Worm (Caenorhabditis elegans) whole organism, L4 larva: ENCODE results near the gene trm-1.

Experiments used
- D1046.2 ChIP-seq: fragments of 200-800 bp; sonication (Bioruptor generic); IDR thresholded peaks from 2 replicates; pipeline ENCODE4 v1.3.6; 2022; ENCODE audit warnings: missing genetic modification characterization, missing compliant biosample characterization
- F37D6.2 ChIP-seq: sonication (generic microtip); optimal IDR thresholded peaks from 2 replicates; lab custom pipeline; 2016; ENCODE audit warnings: mild to moderate bottlenecking, missing genetic modification characterization, missing compliant biosample characterization
- F49E8.2 ChIP-seq: sonication (generic microtip); optimal IDR thresholded peaks from 2 replicates; lab custom pipeline; 2016; ENCODE audit warnings: missing compliant biosample characterization, mild to moderate bottlenecking, missing genetic modification characterization, borderline replicate concordance
- R02D3.7 ChIP-seq: fragments of 150-350 bp; sonication (generic microtip); optimal IDR thresholded peaks from 3 replicates; lab custom pipeline; 2014; ENCODE audit warnings: missing biosample characterization, missing genetic modification characterization
- T26A8.4 ChIP-seq: fragments of 200-800 bp; sonication (Bioruptor generic); IDR thresholded peaks from 2 replicates; pipeline ENCODE4 v1.3.6; 2022; ENCODE audit warnings: missing genetic modification characterization, missing compliant biosample characterization
- Y105C5A.15 ChIP-seq: fragments of 200-800 bp; sonication (Bioruptor generic); IDR thresholded peaks from 2 replicates; pipeline ENCODE4 v1.3.6; 2022; ENCODE audit warnings: missing genetic modification characterization, missing compliant biosample characterization
- ZK337.2 ChIP-seq: fragments of 200-800 bp; sonication (Bioruptor generic); IDR thresholded peaks from 2 replicates; pipeline ENCODE4 v1.3.6; 2022; ENCODE audit warnings: missing genetic modification reagents, missing genetic modification characterization, missing compliant biosample characterization
- aha-1 ChIP-seq: fragments of 150-350 bp; peaks from one replicate; lab custom pipeline; 2014; ENCODE audit warnings: missing biosample characterization, missing genetic modification characterization
- aly-2 ChIP-seq: sonication (generic microtip); optimal IDR thresholded peaks from 2 replicates; lab custom pipeline; 2018; ENCODE audit warnings: missing biosample characterization, missing genetic modification characterization
- ama-1 ChIP-seq: fragments of 150-350 bp; optimal IDR thresholded peaks from 2 replicates; lab custom pipeline; 2014; ENCODE audit warnings: inconsistent platforms, mixed read lengths
- arid-1 ChIP-seq: fragments of 200-800 bp; sonication (Bioruptor generic); conservative IDR thresholded peaks from 2 replicates; pipeline ENCODE4 v1.3.6; 2022; ENCODE audit warnings: missing genetic modification reagents, missing genetic modification characterization, missing compliant biosample characterization
- attf-4 ChIP-seq: sonication (generic microtip); optimal IDR thresholded peaks from 3 replicates; lab custom pipeline; 2017; ENCODE audit warnings: missing biosample characterization, missing genetic modification characterization
- ceh-82 ChIP-seq: sonication (generic microtip); optimal IDR thresholded peaks from 2 replicates; lab custom pipeline; 2017; ENCODE audit warnings: missing biosample characterization, missing genetic modification characterization
- cey-2 ChIP-seq: sonication (generic microtip); optimal IDR thresholded peaks from 3 replicates; lab custom pipeline; 2017; ENCODE audit warnings: missing genetic modification characterization, mild to moderate bottlenecking, missing compliant biosample characterization, antibody characterized with exemption, borderline replicate concordance; ENCODE audit not compliant: insufficient read depth
- ctbp-1 ChIP-seq: fragments of 200-800 bp; sonication (Bioruptor generic); IDR thresholded peaks from 2 replicates; pipeline ENCODE4 v1.3.6; 2022; ENCODE audit warnings: missing genetic modification reagents, missing genetic modification characterization, missing compliant biosample characterization
- daf-12 ChIP-seq: fragments of 150-350 bp; optimal IDR thresholded peaks from 2 replicates; lab custom pipeline; 2014; ENCODE audit warnings: missing biosample characterization, missing genetic modification reagents, missing genetic modification characterization
- daf-16 ChIP-seq, 3 experiments: sonication (generic microtip); optimal IDR thresholded peaks; 2 replicates each; lab custom pipeline; 2016 to 2017; ENCODE audit warnings: missing genetic modification characterization in 3 of 3, missing genetic modification reagents in 3 of 3, mild to moderate bottlenecking in 2 of 3, missing compliant biosample characterization in 2 of 3, missing biosample characterization in 1 of 3, moderate library complexity in 1 of 3
- dmd-6 ChIP-seq: fragments of 200-800 bp; sonication (Bioruptor generic); IDR thresholded peaks from 2 replicates; pipeline ENCODE4 v1.3.6; 2022; ENCODE audit warnings: missing genetic modification reagents, missing genetic modification characterization, missing compliant biosample characterization
- dmd-8 ChIP-seq: fragments of 200-800 bp; sonication (Bioruptor generic); IDR thresholded peaks from 2 replicates; pipeline ENCODE4 v1.3.6; 2022; ENCODE audit warnings: missing genetic modification characterization, missing compliant biosample characterization
- dpl-1 ChIP-seq: fragments of 150-350 bp; optimal IDR thresholded peaks from 2 replicates; lab custom pipeline; 2014; ENCODE audit warnings: missing biosample characterization, missing genetic modification reagents, missing genetic modification characterization
- fkh-10 ChIP-seq: fragments of 150-350 bp; optimal IDR thresholded peaks from 2 replicates; lab custom pipeline; 2014; ENCODE audit warnings: missing biosample characterization, missing genetic modification reagents, missing genetic modification characterization
- fos-1 ChIP-seq: fragments of 150-350 bp; optimal IDR thresholded peaks from 2 replicates; lab custom pipeline; 2014; ENCODE audit warnings: missing biosample characterization, missing genetic modification characterization
- gei-8 ChIP-seq: fragments of 200-800 bp; sonication (Bioruptor generic); optimal IDR thresholded peaks from 2 replicates; lab custom pipeline; 2018; ENCODE audit warnings: mild to moderate bottlenecking, missing genetic modification characterization, missing compliant biosample characterization
- hlh-11 ChIP-seq: fragments of 200-800 bp; sonication (Bioruptor generic); optimal IDR thresholded peaks from 2 replicates; lab custom pipeline; 2018; ENCODE audit warnings: mild to moderate bottlenecking, missing genetic modification characterization, missing compliant biosample characterization
- hlh-30 ChIP-seq: sonication (generic microtip); optimal IDR thresholded peaks from 2 replicates; lab custom pipeline; 2017; ENCODE audit warnings: antibody characterized with exemption, mild to moderate bottlenecking, missing genetic modification characterization, missing compliant biosample characterization; ENCODE audit not compliant: insufficient read depth
- jun-1 ChIP-seq: fragments of 150-350 bp; optimal IDR thresholded peaks from 2 replicates; lab custom pipeline; 2014; ENCODE audit warnings: missing biosample characterization, missing genetic modification reagents, missing genetic modification characterization
- lim-7 ChIP-seq: fragments of 200-800 bp; sonication (Bioruptor generic); IDR thresholded peaks from 2 replicates; pipeline ENCODE4 v1.3.6; 2022; ENCODE audit warnings: missing genetic modification characterization, missing compliant biosample characterization
- lin-1 ChIP-seq: fragments of 200-800 bp; sonication (Bioruptor generic); IDR thresholded peaks from 2 replicates; pipeline ENCODE4 v1.3.6; 2022; ENCODE audit warnings: missing genetic modification reagents, missing genetic modification characterization, missing compliant biosample characterization
- lin-38 ChIP-seq: fragments of 200-800 bp; sonication (Bioruptor generic); IDR thresholded peaks from 2 replicates; pipeline ENCODE4 v1.3.6; 2022; ENCODE audit warnings: missing genetic modification reagents, missing genetic modification characterization, missing compliant biosample characterization
- lir-3 ChIP-seq: sonication (generic microtip); optimal IDR thresholded peaks from 2 replicates; lab custom pipeline; 2016; ENCODE audit warnings: mild to moderate bottlenecking, missing genetic modification characterization, missing compliant biosample characterization
- lsy-2 ChIP-seq, 2 experiments: fragments of 150-350 bp in 1 of 2; sonication (generic microtip) in 1 of 2; optimal IDR thresholded peaks; 2 replicates each; lab custom pipeline; 2014 to 2017; ENCODE audit warnings: missing biosample characterization in 2 of 2, missing genetic modification characterization in 2 of 2
- madf-9 ChIP-seq: fragments of 200-800 bp; sonication (Bioruptor generic); conservative IDR thresholded peaks from 2 replicates; pipeline ENCODE4 v1.3.6; 2022; ENCODE audit warnings: missing genetic modification reagents, missing genetic modification characterization, missing compliant biosample characterization
- mes-2 ChIP-seq: sonication (generic microtip); optimal IDR thresholded peaks from 2 replicates; lab custom pipeline; 2016; ENCODE audit warnings: missing genotype, mild to moderate bottlenecking, missing genetic modification characterization, missing compliant biosample characterization; ENCODE audit not compliant: poor library complexity, severe bottlenecking
- mxl-3 ChIP-seq: fragments of 200-800 bp; sonication (Bioruptor generic); optimal IDR thresholded peaks from 2 replicates; lab custom pipeline; 2018; ENCODE audit warnings: mild to moderate bottlenecking, missing genetic modification characterization, missing compliant biosample characterization
- nhr-111 ChIP-seq: fragments of 200-800 bp; sonication (Bioruptor generic); optimal IDR thresholded peaks from 2 replicates; lab custom pipeline; 2018; ENCODE audit warnings: mild to moderate bottlenecking, missing genetic modification characterization, missing compliant biosample characterization
- nhr-237 ChIP-seq: sonication (generic microtip); optimal IDR thresholded peaks from 2 replicates; lab custom pipeline; 2017; ENCODE audit warnings: missing biosample characterization, missing genetic modification characterization
- nhr-25 ChIP-seq: sonication (generic microtip); optimal IDR thresholded peaks from 2 replicates; lab custom pipeline; 2017; ENCODE audit warnings: missing genetic modification characterization, mild to moderate bottlenecking, missing compliant biosample characterization, antibody characterized with exemption, moderate library complexity, borderline replicate concordance; ENCODE audit not compliant: insufficient read depth
- nhr-41 ChIP-seq: fragments of 200-800 bp; sonication (Bioruptor generic); IDR thresholded peaks from 2 replicates; pipeline ENCODE4 v1.3.6; 2022; ENCODE audit warnings: missing genetic modification reagents, missing genetic modification characterization, missing compliant biosample characterization
- nhr-48 ChIP-seq: sonication (generic microtip); optimal IDR thresholded peaks from 2 replicates; lab custom pipeline; 2016; ENCODE audit warnings: mild to moderate bottlenecking, missing genetic modification characterization, missing compliant biosample characterization
- nhr-6 ChIP-seq: fragments of 150-350 bp; optimal IDR thresholded peaks from 2 replicates; lab custom pipeline; 2014; ENCODE audit warnings: missing biosample characterization, missing genetic modification characterization
- nhr-76 ChIP-seq: fragments of 150-350 bp; optimal IDR thresholded peaks from 2 replicates; lab custom pipeline; 2014; ENCODE audit warnings: missing biosample characterization, missing genetic modification characterization
- nhr-77 ChIP-seq: fragments of 150-350 bp; optimal IDR thresholded peaks from 2 replicates; lab custom pipeline; 2014; ENCODE audit warnings: missing biosample characterization, missing genetic modification characterization
- pha-4 ChIP-seq, 2 experiments: fragments of 150-350 bp in 1 of 2; fragments of 200-800 bp in 1 of 2; sonication (Bioruptor generic) in 1 of 2; IDR thresholded peaks in 1 of 2; optimal IDR thresholded peaks in 1 of 2; 2 replicates each; pipeline versions ENCODE4 v1.3.6 to Lab custom; 2014 to 2022; ENCODE audit warnings: missing genetic modification characterization in 2 of 2, missing genetic modification reagents in 2 of 2, missing biosample characterization in 1 of 2, missing compliant biosample characterization in 1 of 2
- php-3 ChIP-seq: fragments of 200-800 bp; sonication (Bioruptor generic); IDR thresholded peaks from 2 replicates; pipeline ENCODE4 v1.3.6; 2022; ENCODE audit warnings: missing genetic modification reagents, missing genetic modification characterization, missing compliant biosample characterization
- snpc-1.2 ChIP-seq: fragments of 200-800 bp; sonication (Bioruptor generic); IDR thresholded peaks from 2 replicates; pipeline ENCODE4 v1.3.6; 2022; ENCODE audit warnings: missing genetic modification reagents, missing genetic modification characterization, missing compliant biosample characterization
- spr-3 ChIP-seq: fragments of 200-800 bp; sonication (Bioruptor generic); optimal IDR thresholded peaks from 2 replicates; lab custom pipeline; 2018; ENCODE audit warnings: mild to moderate bottlenecking, missing genetic modification characterization, missing compliant biosample characterization
- tag-97 ChIP-seq: fragments of 200-800 bp; sonication (Bioruptor generic); IDR thresholded peaks from 2 replicates; pipeline ENCODE4 v1.3.6; 2022; ENCODE audit warnings: missing genetic modification characterization, missing compliant biosample characterization
- tra-1 ChIP-seq: fragments of 200-800 bp; sonication (Bioruptor generic); IDR thresholded peaks from 2 replicates; pipeline ENCODE4 v1.3.6; 2022; ENCODE audit warnings: missing genetic modification reagents, missing genetic modification characterization, missing compliant biosample characterization
- unc-130 ChIP-seq: sonication (generic microtip); optimal IDR thresholded peaks from 2 replicates; lab custom pipeline; 2016; ENCODE audit warnings: missing genetic modification reagents, missing genetic modification characterization, missing compliant biosample characterization
- zfp-2 ChIP-seq: sonication (generic microtip); optimal IDR thresholded peaks from 2 replicates; lab custom pipeline; 2016; ENCODE audit warnings: mild to moderate bottlenecking, missing genetic modification characterization, missing compliant biosample characterization
- zip-2 ChIP-seq: fragments of 150-350 bp; optimal IDR thresholded peaks from 2 replicates; lab custom pipeline; 2014; ENCODE audit warnings: missing biosample characterization, missing genetic modification characterization

Gene trm-1

DNA sequence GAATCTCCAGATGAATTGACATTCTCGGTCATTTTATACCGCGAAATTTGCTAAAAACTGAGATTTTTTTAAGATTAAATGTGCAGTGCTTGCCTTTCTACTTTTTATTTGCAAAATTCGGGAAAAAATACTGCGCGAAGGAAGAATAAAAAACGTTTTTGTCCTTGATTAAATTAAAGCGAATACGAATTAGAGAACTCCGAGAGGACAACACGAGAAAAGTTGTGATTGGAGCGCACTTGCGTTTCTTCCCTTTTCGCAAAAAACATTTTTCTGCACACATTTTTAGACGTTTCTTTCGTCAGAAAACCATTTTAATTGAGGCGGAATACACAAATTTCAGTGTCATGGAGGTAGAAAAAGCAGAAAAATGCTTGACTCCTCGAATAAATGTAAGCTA is at the start of gene trm-1, which contains the start of gene ints-2 (continued):
- TF ChIP-seq R02D3.7 (tag; lab: Kevin White, UChicago) = no peak
- no peak for TF ChIP-seq lim-7 (GFP tag; lab: Robert Waterston, UW)
- no peak for TF ChIP-seq nhr-25 (tag; lab: Kevin White, UChicago)
- TF ChIP-seq daf-12 (tag; lab: Kevin White, UChicago) = no peak
- no peak for TF ChIP-seq T26A8.4 (GFP tag; lab: Robert Waterston, UW)
- TF ChIP-seq aha-1 = no peak
- TF ChIP-seq ZK337.2 = no peak
- TF ChIP-seq snpc-1.2 = no peak
- no peak for TF ChIP-seq mxl-3 (GFP tag; lab: Kevin White, UChicago)
- TF ChIP-seq lin-38 = peak; percentile 97
- TF ChIP-seq zip-2 = no peak
- TF ChIP-seq madf-9 (GFP tag; lab: Robert Waterston, UW) = no peak
- TF ChIP-seq lir-3 (tag; lab: Kevin White, UChicago) = no peak
- TF ChIP-seq arid-1 (GFP tag; lab: Robert Waterston, UW) = no peak
- no peak for TF ChIP-seq nhr-76 (tag; lab: Kevin White, UChicago)
- no peak for TF ChIP-seq F37D6.2 (tag; lab: Kevin White, UChicago)
- no peak for TF ChIP-seq Y105C5A.15
- TF ChIP-seq pha-4 (GFP tag; IDR thresholded peaks at IDR 0.05; lab: Robert Waterston, UW) = no peak
- no peak for TF ChIP-seq pha-4 (tag; optimal IDR thresholded peaks at IDR 0.05; lab: Kevin White, UChicago)
- peak; percentile 46 for TF ChIP-seq nhr-77 (tag; lab: Kevin White, UChicago)
- no peak for TF ChIP-seq unc-130 (GFP tag; lab: Kevin White, UChicago)
- no peak for TF ChIP-seq nhr-111
- no peak for TF ChIP-seq spr-3
- no peak for TF ChIP-seq daf-16 (GFP tag; optimal IDR thresholded peaks at IDR 0.05; lab: Kevin White, UChicago)
- TF ChIP-seq daf-16 (tag; optimal IDR thresholded peaks at IDR 0.05; lab: Kevin White, UChicago) = no peak
- peak; percentile 85 for TF ChIP-seq mes-2 (tag; lab: Kevin White, UChicago)
- TF ChIP-seq fos-1 (tag; lab: Kevin White, UChicago) = no peak
- TF ChIP-seq lin-1 (GFP tag; lab: Robert Waterston, UW) = no peak
- no peak for TF ChIP-seq php-3
- no peak for TF ChIP-seq tag-97
- no peak for TF ChIP-seq ctbp-1 (GFP tag; lab: Robert Waterston, UW)
- no peak for TF ChIP-seq hlh-11
- TF ChIP-seq nhr-41 (GFP tag; lab: Robert Waterston, UW) = no peak
- TF ChIP-seq D1046.2 (GFP tag; lab: Robert Waterston, UW) = no peak
- TF ChIP-seq fkh-10 = peak; percentile 28
- TF ChIP-seq zfp-2 (tag; lab: Kevin White, UChicago) = no peak
- no peak for TF ChIP-seq ceh-82 (tag; lab: Kevin White, UChicago)
- TF ChIP-seq nhr-48 (tag; lab: Kevin White, UChicago) = no peak
- no peak for TF ChIP-seq aly-2 (tag; lab: Kevin White, UChicago)
- no peak for TF ChIP-seq nhr-6 (tag; lab: Kevin White, UChicago)
- no peak for TF ChIP-seq gei-8 (GFP tag; lab: Kevin White, UChicago)
- TF ChIP-seq nhr-237 (tag; lab: Kevin White, UChicago) = no peak
- no peak for TF ChIP-seq hlh-30 (tag; lab: Kevin White, UChicago)
- TF ChIP-seq F49E8.2 (tag; lab: Kevin White, UChicago) = no peak
- peak in 1 of 2 experiments; percentile 77 for TF ChIP-seq lsy-2 (tag; optimal IDR thresholded peaks at IDR 0.05; lab: Kevin White, UChicago)
- TF ChIP-seq tra-1 (GFP tag; lab: Robert Waterston, UW) = no peak
- no peak for TF ChIP-seq dmd-8 (GFP tag; lab: Robert Waterston, UW)
- no peak for TF ChIP-seq ama-1 (lab: Kevin White, UChicago)
- peak; percentile 66 for TF ChIP-seq dpl-1 (GFP tag; lab: Kevin White, UChicago)
- no peak for TF ChIP-seq cey-2 (tag; lab: Kevin White, UChicago)
- TF ChIP-seq dmd-6 (GFP tag; lab: Robert Waterston, UW) = peak; percentile 24; the same call in 1 of the 2 replicates
- TF ChIP-seq jun-1 (tag; lab: Kevin White, UChicago) = no peak
- TF ChIP-seq attf-4 = no peak
